Worm (Caenorhabditis elegans): ENCODE measurements around the gene ttbk-2.2.
"Not testable (repeated sequence)": the region's sequence is repeated elsewhere in the genome, so short reads cannot be mapped to it uniquely, and the experiment has no call there.

ttbk-2.2 gene

ce11 chrIV:5078846-5079245 is 12.1 kb upstream of the ttbk-2.2 start:
- TF ChIP-seq zag-1 (tag; optimal IDR thresholded peaks at IDR 0.05) (peak; percentile 3), mbf-1 (tag; optimal IDR thresholded peaks at IDR 0.05) (no peak), sem-4 (tag; optimal IDR thresholded peaks at IDR 0.05) (peak; percentile 39), nhr-23 (tag; optimal IDR thresholded peaks at IDR 0.05) (no peak), lsy-2 (tag; optimal IDR thresholded peaks at IDR 0.05) (peak in 1 of 2 experiments; percentile 48), C34F6.9 (tag; optimal IDR thresholded peaks at IDR 0.05) (peak; percentile 39), sma-9 (GFP tag; optimal IDR thresholded peaks at IDR 0.05) (no peak), sma-9 (tag; optimal IDR thresholded peaks at IDR 0.05) (no peak), crh-2 (tag; optimal IDR thresholded peaks at IDR 0.05) (peak; percentile 22), nhr-6 (tag; optimal IDR thresholded peaks at IDR 0.05) (no peak)

DNA sequence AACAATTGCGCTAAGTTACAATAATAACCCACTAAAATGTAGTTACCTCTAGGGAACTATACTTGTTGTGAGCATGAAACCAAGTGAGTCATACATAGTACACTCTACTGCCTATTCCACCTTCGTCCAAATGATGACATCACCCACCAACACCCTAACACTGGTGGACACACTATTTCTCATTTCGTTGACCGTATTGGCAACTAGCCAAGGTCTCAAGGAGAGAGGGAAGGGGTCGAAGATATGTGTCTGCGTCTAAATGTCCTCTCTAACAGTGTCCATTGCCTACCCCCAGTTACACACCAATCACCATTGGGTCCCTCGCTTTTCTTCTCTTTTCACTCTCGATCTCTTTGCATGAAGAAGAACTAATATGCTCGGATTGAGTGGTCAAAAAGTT is 11.1 kb upstream of the ttbk-2.2 start:
- no peak for TF ChIP-seq ceh-82 (tag; optimal IDR thresholded peaks at IDR 0.05)
- no peak for TF ChIP-seq peb-1 (tag; optimal IDR thresholded peaks at IDR 0.05)
- TF ChIP-seq crh-2 (tag; optimal IDR thresholded peaks at IDR 0.05) = no peak
- TF ChIP-seq fos-1 (tag; optimal IDR thresholded peaks at IDR 0.05) = peak; percentile 52
- TF ChIP-seq elt-1 (tag; optimal IDR thresholded peaks at IDR 0.05) = no peak
- no peak for TF ChIP-seq nhr-25 (tag; optimal IDR thresholded peaks at IDR 0.05)
- peak; percentile 23 for TF ChIP-seq nhr-129 (tag; optimal IDR thresholded peaks at IDR 0.05)
- TF ChIP-seq ama-1 (optimal IDR thresholded peaks at IDR 0.05) = no peak
- no peak for TF ChIP-seq ztf-4 (tag; optimal IDR thresholded peaks at IDR 0.05)
- no peak for TF ChIP-seq R02D3.7 (tag; optimal IDR thresholded peaks at IDR 0.05)
- no peak for TF ChIP-seq F13H6.1 (tag; optimal IDR thresholded peaks at IDR 0.05)
- no peak for TF ChIP-seq ZK546.5 (tag; optimal IDR thresholded peaks at IDR 0.05)

DNA sequence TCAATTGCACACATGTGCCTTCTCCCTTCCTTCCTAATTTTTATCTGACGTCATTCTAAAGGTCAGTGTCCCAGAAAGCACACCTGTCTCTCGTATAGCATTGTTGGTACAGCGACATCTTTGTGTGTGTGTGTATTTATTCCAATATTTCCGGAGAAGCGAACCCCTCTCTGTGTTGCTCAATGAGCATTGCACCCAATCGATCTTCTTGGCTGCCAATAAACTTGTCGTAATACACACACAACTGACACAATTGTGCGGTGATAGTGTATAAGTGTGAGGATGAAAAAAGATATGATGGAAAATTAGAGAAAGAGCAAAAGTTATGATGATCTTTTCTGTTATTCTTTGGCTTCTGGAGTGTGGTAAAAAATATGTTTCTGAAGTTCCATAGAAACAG is 9.8 kb upstream of the ttbk-2.2 start:
- TF ChIP-seq nhr-237 (tag; optimal IDR thresholded peaks at IDR 0.05) (no peak), sma-9 (GFP tag; optimal IDR thresholded peaks at IDR 0.05) (no peak), sma-9 (tag; optimal IDR thresholded peaks at IDR 0.05) (no peak), C34F6.9 (tag; optimal IDR thresholded peaks at IDR 0.05) (no peak), gmeb-1 (tag; optimal IDR thresholded peaks at IDR 0.05) (no peak), blmp-1 (tag; optimal IDR thresholded peaks at IDR 0.05; ENCODE audit: insufficient read depth) (no peak), unc-55 (GFP tag; optimal IDR thresholded peaks at IDR 0.05) (no peak), lin-11 (tag; optimal IDR thresholded peaks at IDR 0.05) (no peak), elt-1 (tag; optimal IDR thresholded peaks at IDR 0.05) (no peak), nhr-6 (tag; optimal IDR thresholded peaks at IDR 0.05) (no peak), lin-39 (tag; optimal IDR thresholded peaks at IDR 0.05) (no peak), nhr-25 (tag; optimal IDR thresholded peaks at IDR 0.05) (no peak), nhr-21 (tag; optimal IDR thresholded peaks at IDR 0.05) (no peak), nhr-11 (tag; optimal IDR thresholded peaks at IDR 0.05) (no peak), peb-1 (tag; optimal IDR thresholded peaks at IDR 0.05) (no peak), mab-5 (tag; optimal IDR thresholded peaks at IDR 0.05) (no peak), F13H6.1 (tag; optimal IDR thresholded peaks at IDR 0.05) (no peak)

- TF ChIP-seq ztf-1 (GFP tag; conservative IDR thresholded peaks at IDR 0.05) (no peak), unc-55 (GFP tag; optimal IDR thresholded peaks at IDR 0.05) (no peak), sem-4 (tag; optimal IDR thresholded peaks at IDR 0.05) (no peak), fos-1 (tag; optimal IDR thresholded peaks at IDR 0.05) (no peak), F13H6.1 (tag; optimal IDR thresholded peaks at IDR 0.05) (no peak), sma-9 (GFP tag; optimal IDR thresholded peaks at IDR 0.05) (no peak), sma-9 (tag; optimal IDR thresholded peaks at IDR 0.05) (no peak)
Observed at ce11 chrIV:5073836-5074235, 7.0 kb upstream of the ttbk-2.2 start.

DNA sequence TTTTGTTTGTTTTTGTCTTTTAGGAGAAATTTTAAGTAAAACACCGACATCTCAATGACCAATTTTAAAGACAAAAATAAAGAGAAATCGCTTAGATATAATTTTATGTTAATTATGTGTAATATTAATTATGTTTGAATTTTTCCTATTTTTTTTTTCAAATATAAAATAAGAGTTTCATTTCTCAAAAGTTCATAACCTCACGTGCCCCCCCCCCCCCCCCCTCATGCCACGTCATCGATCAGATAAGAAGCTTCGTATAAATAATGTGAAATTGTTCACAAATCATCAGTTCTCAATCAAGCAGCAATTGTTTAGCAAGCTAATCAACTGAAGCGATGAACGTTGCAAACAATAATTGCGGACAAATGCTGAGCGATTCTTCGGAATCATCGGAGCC is 3.8 kb upstream of the ttbk-2.2 start, which contains the start of gene C02B10.6:
TSS of gene C02B10.6 (plus strand) at position 301 of the 400 bp plus-strand sequence.
- TF ChIP-seq dmd-4, nhr-77, nhr-11 (tag; optimal IDR thresholded peaks at IDR 0.05): not testable (repeated sequence)

- not testable (repeated sequence) for TF ChIP-seq elt-3, nhr-6, ztf-4 (tag; optimal IDR thresholded peaks at IDR 0.05)
Observed at ce11 chrIV:5068541-5068940, 1.8 kb upstream of the ttbk-2.2 start, which contains the start of the genes R13H9.6 and rmd-6. TSS of gene R13H9.6 (minus strand) at chrIV:5068641. TSS of gene rmd-6 (plus strand) at chrIV:5068845.
